Fruit fly (Drosophila melanogaster): ENCODE results near the gene htk.

dm6 chrX:18814944-18815343 is 28.5 kb upstream of the htk start:
- TF ChIP-seq CTCF (optimal IDR thresholded peaks at IDR 0.05) (no peak), CG8478 (optimal IDR thresholded peaks at IDR 0.05) (no peak)

All from S2 (cell line).